Fruit fly (Drosophila melanogaster): ENCODE data around the gene CG4820.

- no peak for TF ChIP-seq usp (GFP tag; optimal IDR thresholded peaks at IDR 0.05)
- no peak for TF ChIP-seq pan (optimal IDR thresholded peaks at IDR 0.05)
- no peak for TF ChIP-seq CG8478 (optimal IDR thresholded peaks at IDR 0.05)
- TF ChIP-seq psq (optimal IDR thresholded peaks at IDR 0.05): no peak
- TF ChIP-seq Dll (optimal IDR thresholded peaks at IDR 0.05): no peak
These were observed 18.3 kb upstream of the CG4820 start for dm6 chr3R:11198062-11198472.

Measured in whole organism.